Fruit fly (Drosophila melanogaster) whole organism: ENCODE data around the gene Sbp2.

Experiments used
- CG8478 ChIP-seq: fragments of >200 bp; optimal IDR thresholded peaks from 2 replicates; lab custom pipeline; 2018; ENCODE audit warnings: inconsistent platforms
- EcR ChIP-seq, 2 experiments: fragments of >200 bp; optimal IDR thresholded peaks; 2 replicates each; lab custom pipeline; 2017; ENCODE audit warnings: missing biosample characterization in 2 of 2, missing genetic modification characterization in 2 of 2, missing genetic modification reagents in 2 of 2
- pan ChIP-seq: fragments of >200 bp; optimal IDR thresholded peaks from 2 replicates; lab custom pipeline; 2017

DNA sequence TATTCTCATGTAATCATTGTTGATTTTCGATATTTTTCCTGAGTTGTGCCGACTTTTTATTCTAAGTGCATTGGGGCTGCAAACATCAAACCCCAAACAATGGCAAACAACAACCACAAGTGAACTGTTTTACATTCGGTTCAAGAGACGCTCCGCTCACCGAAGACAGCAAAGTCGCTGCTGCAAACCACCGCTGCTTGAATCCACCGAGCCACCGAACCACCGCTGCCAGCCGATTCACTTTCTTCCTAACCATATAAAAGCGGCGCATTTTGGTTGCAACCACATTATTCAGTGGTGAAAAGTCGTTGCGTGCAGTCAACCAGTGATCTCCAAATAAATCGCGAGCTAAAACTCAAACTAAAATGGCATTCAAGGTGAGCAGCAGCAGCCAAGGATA, 32.4 kb downstream of the Sbp2 start, which contains the start of gene Cpr66Cb:
- TF ChIP-seq pan (no peak), EcR (GFP tag; optimal IDR thresholded peaks at IDR 0.05; lab: Kevin White, UChicago) (no peak), CG8478 (lab: Kevin White, UChicago) (no peak)
